Fruit fly (Drosophila melanogaster) whole organism, embryonic: ENCODE results near the gene Gs2.

Experiments used
- Asciz ChIP-seq: fragments of 200-800 bp; sonication (Bioruptor generic); optimal IDR thresholded peaks from 2 replicates; lab custom pipeline; 2017; ENCODE audit warnings: missing biosample characterization, mild to moderate bottlenecking, missing genetic modification characterization, missing genetic modification reagents
- Bteb2 ChIP-seq: fragments of 200-800 bp; sonication (Bioruptor generic); optimal IDR thresholded peaks from 2 replicates; lab custom pipeline; 2016; ENCODE audit warnings: missing biosample characterization, missing genetic modification characterization
- C15 ChIP-seq: fragments of 200-800 bp; sonication (Bioruptor generic); IDR thresholded peaks from 3 replicates; pipeline ENCODE4 v1.3.6; 2022; ENCODE audit warnings: missing biosample characterization, missing genetic modification characterization
- CG10979 ChIP-seq: fragments of 200-800 bp; sonication (Bioruptor generic); optimal IDR thresholded peaks from 2 replicates; lab custom pipeline; 2018; ENCODE audit warnings: missing biosample characterization, mild to moderate bottlenecking, missing genetic modification characterization, moderate library complexity
- CG11085 ChIP-seq: fragments of 200-800 bp; sonication (Bioruptor generic); IDR thresholded peaks from 2 replicates; pipeline ENCODE4 v1.3.6; 2022; ENCODE audit warnings: missing biosample characterization, missing genetic modification characterization
- CG12769 ChIP-seq: fragments of 200-800 bp; sonication (Bioruptor generic); optimal IDR thresholded peaks from 2 replicates; lab custom pipeline; 2019; ENCODE audit warnings: missing biosample characterization, mild to moderate bottlenecking, missing genetic modification characterization, moderate library complexity
- CG13296 ChIP-seq: fragments of 200-800 bp; sonication (Bioruptor generic); optimal IDR thresholded peaks from 3 replicates; lab custom pipeline; 2018; ENCODE audit warnings: missing biosample characterization, mild to moderate bottlenecking, missing genetic modification characterization
- CG15269 ChIP-seq: fragments of 200-800 bp; sonication (Bioruptor generic); optimal IDR thresholded peaks from 2 replicates; lab custom pipeline; 2018; ENCODE audit warnings: missing biosample characterization, mild to moderate bottlenecking, missing genetic modification characterization, moderate library complexity
- CG1792 ChIP-seq: fragments of 200-800 bp; sonication (Bioruptor generic); optimal IDR thresholded peaks from 2 replicates; lab custom pipeline; 2016; ENCODE audit warnings: missing biosample characterization, missing genetic modification characterization
- CG18476 ChIP-seq: fragments of 200-800 bp; sonication (Bioruptor generic); optimal IDR thresholded peaks from 2 replicates; lab custom pipeline; 2016; ENCODE audit warnings: missing biosample characterization, mild to moderate bottlenecking, missing genetic modification characterization
- CG2875 ChIP-seq: fragments of 200-800 bp; sonication (Bioruptor generic); optimal IDR thresholded peaks from 2 replicates; lab custom pipeline; 2017; ENCODE audit warnings: missing biosample characterization, mild to moderate bottlenecking, missing genetic modification characterization, missing genetic modification reagents
- CG31365 ChIP-seq: fragments of 200-800 bp; sonication (Bioruptor generic); optimal IDR thresholded peaks from 2 replicates; lab custom pipeline; 2018; ENCODE audit warnings: missing biosample characterization, mild to moderate bottlenecking, missing genetic modification characterization
- CG3163 ChIP-seq: fragments of 200-800 bp; sonication (Bioruptor generic); optimal IDR thresholded peaks from 3 replicates; lab custom pipeline; 2016; ENCODE audit warnings: missing biosample characterization, missing genetic modification characterization
- CG3407 ChIP-seq: fragments of 200-800 bp; sonication (Bioruptor generic); optimal IDR thresholded peaks from 2 replicates; lab custom pipeline; 2018; ENCODE audit warnings: missing biosample characterization, mild to moderate bottlenecking, missing genetic modification characterization
- CG6813 ChIP-seq: fragments of 200-800 bp; sonication (Bioruptor generic); optimal IDR thresholded peaks from 2 replicates; lab custom pipeline; 2017; ENCODE audit warnings: missing biosample characterization, missing genetic modification characterization, mild to moderate bottlenecking, moderate library complexity, missing genetic modification reagents
- CG7372 ChIP-seq: fragments of 200-800 bp; sonication (Bioruptor generic); IDR thresholded peaks from 2 replicates; pipeline ENCODE4 v1.3.6; 2022; ENCODE audit warnings: missing biosample characterization, missing genetic modification characterization
- CG7987 ChIP-seq: fragments of 200-800 bp; sonication (Bioruptor generic); optimal IDR thresholded peaks from 2 replicates; lab custom pipeline; 2018; ENCODE audit warnings: missing biosample characterization, mild to moderate bottlenecking, missing genetic modification characterization, moderate library complexity
- Dfd ChIP-seq, 2 experiments: fragments of >200 bp; optimal IDR thresholded peaks; 2 replicates each; lab custom pipeline; 2017; ENCODE audit warnings: missing biosample characterization in 2 of 2, missing genetic modification characterization in 2 of 2
- E2f2 ChIP-seq: fragments of 200-800 bp; sonication (Bioruptor generic); IDR thresholded peaks from 2 replicates; pipeline ENCODE4 v1.3.6; 2022; ENCODE audit warnings: missing biosample characterization, missing genetic modification characterization
- Fer1 ChIP-seq: fragments of 200-800 bp; sonication (Bioruptor generic); optimal IDR thresholded peaks from 2 replicates; lab custom pipeline; 2017; ENCODE audit warnings: missing biosample characterization, mild to moderate bottlenecking, missing genetic modification characterization
- HLH4C ChIP-seq: fragments of 200-800 bp; sonication (Bioruptor generic); IDR thresholded peaks from 3 replicates; pipeline ENCODE4 v1.3.6; 2022; ENCODE audit warnings: missing biosample characterization, missing genetic modification characterization; ENCODE audit not compliant: partially characterized antibody
- Hr78 ChIP-seq, 2 experiments: fragments of 200-800 bp in 1 of 2; fragments of >200 bp in 1 of 2; sonication (Bioruptor generic) in 1 of 2; optimal IDR thresholded peaks; 2 replicates each; lab custom pipeline; 2017 to 2019; ENCODE audit warnings: missing biosample characterization in 2 of 2, missing genetic modification characterization in 2 of 2, mild to moderate bottlenecking in 1 of 2, moderate library complexity in 1 of 2
- Hsf ChIP-seq: fragments of 200-800 bp; sonication (Bioruptor generic); optimal IDR thresholded peaks from 3 replicates; lab custom pipeline; 2016; ENCODE audit warnings: missing biosample characterization, missing genetic modification characterization
- MBD-R2 ChIP-seq: fragments of 200-800 bp; sonication (Bioruptor generic); IDR thresholded peaks from 2 replicates; pipeline ENCODE4 v1.3.6; 2022; ENCODE audit warnings: missing biosample characterization, missing genetic modification characterization
- PHDP ChIP-seq: fragments of 200-800 bp; sonication (Bioruptor generic); optimal IDR thresholded peaks from 3 replicates; lab custom pipeline; 2018; ENCODE audit warnings: missing biosample characterization, mild to moderate bottlenecking, missing genetic modification characterization, moderate library complexity
- Rfx ChIP-seq: fragments of 200-800 bp; sonication (Bioruptor generic); IDR thresholded peaks from 2 replicates; pipeline ENCODE4 v1.3.6; 2022; ENCODE audit warnings: missing biosample characterization, missing genetic modification characterization
- Sin3A ChIP-seq: fragments of >200 bp; optimal IDR thresholded peaks from 2 replicates; lab custom pipeline; 2018
- Six4 ChIP-seq: fragments of 200-800 bp; sonication (Bioruptor generic); optimal IDR thresholded peaks from 2 replicates; lab custom pipeline; 2016; ENCODE audit warnings: missing biosample characterization, missing genetic modification characterization
- Spps ChIP-seq: fragments of 200-800 bp; sonication (Bioruptor generic); optimal IDR thresholded peaks from 2 replicates; lab custom pipeline; 2018; ENCODE audit warnings: missing biosample characterization, mild to moderate bottlenecking, missing genetic modification characterization
- Sry-β ChIP-seq: fragments of 200-800 bp; sonication (Bioruptor generic); optimal IDR thresholded peaks from 2 replicates; lab custom pipeline; 2018; ENCODE audit warnings: missing biosample characterization, mild to moderate bottlenecking, missing genetic modification characterization, moderate library complexity
- bcd ChIP-seq: fragments of 200-800 bp; sonication (Bioruptor generic); optimal IDR thresholded peaks from 2 replicates; lab custom pipeline; 2017; ENCODE audit warnings: missing biosample characterization, mild to moderate bottlenecking, missing genetic modification characterization
- bsh ChIP-seq, 2 experiments: fragments of 200-800 bp; sonication (Bioruptor generic); optimal IDR thresholded peaks; 2 replicates each; lab custom pipeline; 2017 to 2018; ENCODE audit warnings: mild to moderate bottlenecking in 2 of 2, missing biosample characterization in 2 of 2, missing genetic modification characterization in 2 of 2, moderate library complexity in 1 of 2
- chinmo ChIP-seq: fragments of 200-800 bp; sonication (Bioruptor generic); IDR thresholded peaks from 4 replicates; pipeline ENCODE4 v1.3.6; 2022; ENCODE audit warnings: missing biosample characterization, missing genetic modification characterization; ENCODE audit not compliant: partially characterized antibody
- dati ChIP-seq: fragments of 200-800 bp; sonication (Bioruptor generic); IDR thresholded peaks from 2 replicates; pipeline ENCODE4 v1.3.6; 2022; ENCODE audit warnings: missing biosample characterization, missing genetic modification characterization
- dmrt99B ChIP-seq: fragments of 200-800 bp; sonication (Bioruptor generic); optimal IDR thresholded peaks from 2 replicates; lab custom pipeline; 2018; ENCODE audit warnings: missing biosample characterization, mild to moderate bottlenecking, missing genetic modification characterization, moderate library complexity
- ems ChIP-seq: fragments of 200-800 bp; sonication (Bioruptor generic); optimal IDR thresholded peaks from 3 replicates; lab custom pipeline; 2016; ENCODE audit warnings: missing biosample characterization, missing genetic modification characterization
- fd3F ChIP-seq: fragments of 200-800 bp; sonication (Bioruptor generic); optimal IDR thresholded peaks from 2 replicates; lab custom pipeline; 2018; ENCODE audit warnings: missing biosample characterization, mild to moderate bottlenecking, missing genetic modification characterization, moderate library complexity
- ftz-f1 ChIP-seq: fragments of 200-800 bp; sonication (Bioruptor generic); optimal IDR thresholded peaks from 2 replicates; lab custom pipeline; 2016; ENCODE audit warnings: missing biosample characterization, missing genetic modification characterization
- gce ChIP-seq: fragments of 200-800 bp; sonication (Bioruptor generic); IDR thresholded peaks from 3 replicates; pipeline ENCODE4 v1.3.6; 2022; ENCODE audit warnings: missing biosample characterization, missing genetic modification characterization
- gcm2 ChIP-seq: fragments of 200-800 bp; sonication (Bioruptor generic); optimal IDR thresholded peaks from 2 replicates; lab custom pipeline; 2016; ENCODE audit warnings: missing biosample characterization, missing genetic modification characterization
- gfzf ChIP-seq: fragments of 200-800 bp; sonication (Bioruptor generic); optimal IDR thresholded peaks from 2 replicates; lab custom pipeline; 2016; ENCODE audit warnings: missing biosample characterization, mild to moderate bottlenecking, missing genetic modification characterization, moderate library complexity
- grn ChIP-seq: fragments of 200-800 bp; sonication (Bioruptor generic); optimal IDR thresholded peaks from 3 replicates; lab custom pipeline; 2017; ENCODE audit warnings: missing biosample characterization, missing genetic modification characterization
- knrl ChIP-seq: fragments of 200-800 bp; sonication (Bioruptor generic); IDR thresholded peaks from 3 replicates; pipeline ENCODE4 v1.3.6; 2022; ENCODE audit warnings: missing biosample characterization, missing genetic modification characterization; ENCODE audit not compliant: partially characterized antibody
- odd ChIP-seq: fragments of 200-800 bp; sonication (Bioruptor generic); optimal IDR thresholded peaks from 2 replicates; lab custom pipeline; 2017; ENCODE audit warnings: missing biosample characterization, mild to moderate bottlenecking, missing genetic modification characterization
- pzg ChIP-seq: fragments of 200-800 bp; sonication (Bioruptor generic); optimal IDR thresholded peaks from 3 replicates; lab custom pipeline; 2018; ENCODE audit warnings: missing biosample characterization, mild to moderate bottlenecking, missing genetic modification characterization, moderate library complexity
- sd ChIP-seq: fragments of 200-800 bp; sonication (Bioruptor generic); optimal IDR thresholded peaks from 3 replicates; lab custom pipeline; 2018; ENCODE audit warnings: missing biosample characterization, mild to moderate bottlenecking, missing genetic modification characterization, moderate library complexity
- sens-2 ChIP-seq: fragments of 200-800 bp; sonication (Bioruptor generic); IDR thresholded peaks from 2 replicates; pipeline ENCODE4 v1.3.6; 2022; ENCODE audit warnings: missing biosample characterization, missing genetic modification characterization
- seq ChIP-seq: fragments of 200-800 bp; sonication (Bioruptor generic); IDR thresholded peaks from 2 replicates; pipeline ENCODE4 v1.3.6; 2022; ENCODE audit warnings: missing biosample characterization, missing genetic modification characterization
- slp2 ChIP-seq: fragments of 200-800 bp; sonication (Bioruptor generic); optimal IDR thresholded peaks from 2 replicates; lab custom pipeline; 2016; ENCODE audit warnings: missing biosample characterization, missing genetic modification characterization
- sr ChIP-seq: fragments of 200-800 bp; sonication (Bioruptor generic); IDR thresholded peaks from 3 replicates; pipeline ENCODE4 v1.3.6; 2022; ENCODE audit warnings: missing biosample characterization, missing genetic modification characterization

Gene Gs2

dm6 chrX:11439270-11439669 is 16.6 kb downstream of the Gs2 start (continued):
- peak; percentile 20 for TF ChIP-seq CG7987 (GFP tag; lab: Kevin White, UChicago)
- TF ChIP-seq CG3407 (GFP tag; lab: Kevin White, UChicago): peak; percentile 19
- TF ChIP-seq dmrt99B (tag; lab: Kevin White, UChicago): peak; percentile 5
- TF ChIP-seq Rfx (GFP tag; lab: Robert Waterston, UW): 0 out of 2 replicates have a peak, but pooled peaks have one; percentile 11
- TF ChIP-seq Hsf (GFP tag; lab: Kevin White, UChicago): no peak
- TF ChIP-seq PHDP (tag; lab: Kevin White, UChicago): peak; percentile 7
- peak; percentile 14 for TF ChIP-seq CG15269 (tag; lab: Kevin White, UChicago)
- no peak for TF ChIP-seq Dfd (GFP tag; optimal IDR thresholded peaks at IDR 0.05; lab: Kevin White, UChicago)
- TF ChIP-seq slp2 (GFP tag; lab: Kevin White, UChicago): no peak
- TF ChIP-seq chinmo (GFP tag; lab: Robert Waterston, UW): 0 out of 4 replicates have a peak, but pooled peaks have one; percentile 19
- peak; percentile 35 for TF ChIP-seq CG12769 (tag; lab: Kevin White, UChicago)
- peak; percentile 26 for TF ChIP-seq Fer1 (GFP tag; lab: Kevin White, UChicago)
- no peak for TF ChIP-seq ems
- TF ChIP-seq odd: no peak
- TF ChIP-seq CG13296 (GFP tag; lab: Kevin White, UChicago): peak; percentile 16
- peak; percentile 25 for TF ChIP-seq CG6813

- TF ChIP-seq Sry-β (GFP tag; lab: Kevin White, UChicago) (no peak), bcd (peak; percentile 21), bsh (GFP tag; optimal IDR thresholded peaks at IDR 0.05; lab: Kevin White, UChicago) (no peak), gcm2 (GFP tag; lab: Kevin White, UChicago) (no peak), gfzf (no peak), MBD-R2 (GFP tag; lab: Robert Waterston, UW) (no peak), fd3F (GFP tag; lab: Kevin White, UChicago) (peak; percentile 34), Bteb2 (no peak), CG18476 (GFP tag; lab: Kevin White, UChicago) (no peak), seq (GFP tag; lab: Robert Waterston, UW) (0 out of 2 replicates have a peak, but pooled peaks have one; percentile 30), Asciz (GFP tag; lab: Kevin White, UChicago) (no peak), sens-2 (GFP tag; lab: Robert Waterston, UW) (no peak), CG3163 (GFP tag; lab: Kevin White, UChicago) (no peak), CG1792 (GFP tag; lab: Kevin White, UChicago) (no peak), pzg (GFP tag; lab: Kevin White, UChicago) (no peak), Hr78 (GFP tag; optimal IDR thresholded peaks at IDR 0.05; lab: Kevin White, UChicago) (no peak), HLH4C (GFP tag; lab: Robert Waterston, UW) (no peak), E2f2 (no peak), sr (GFP tag; lab: Robert Waterston, UW) (no peak), gce (no peak), grn (no peak), dati (GFP tag; lab: Robert Waterston, UW) (no peak), CG10979 (tag; lab: Kevin White, UChicago) (no peak), CG11085 (GFP tag; lab: Robert Waterston, UW) (no peak), Spps (tag; lab: Kevin White, UChicago) (no peak), Sin3A (lab: Kevin White, UChicago) (no peak), Six4 (GFP tag; lab: Kevin White, UChicago) (no peak), sd (tag; lab: Kevin White, UChicago) (no peak), C15 (GFP tag; lab: Robert Waterston, UW) (no peak), CG7372 (GFP tag; lab: Robert Waterston, UW) (no peak), CG31365 (tag; lab: Kevin White, UChicago) (no peak), knrl (no peak), CG2875 (no peak), ftz-f1 (GFP tag; lab: Kevin White, UChicago) (no peak)
Measured at dm6 chrX:11440944-11441343, 18.3 kb downstream of the Gs2 start.
